Fruit fly (Drosophila melanogaster) whole organism, embryonic: ENCODE results near the gene Cchl.
A peak's percentile ranks its signal among the peaks of the same experiment; 100 is the strongest.

ENCODE experiments used
- Ada2b ChIP-seq: fragments of 200-800 bp; sonication (Bioruptor generic); IDR thresholded peaks from 2 replicates; pipeline ENCODE4 v1.3.6; 2022; ENCODE audit warnings: missing biosample characterization, missing genetic modification characterization
- Atf6 ChIP-seq: fragments of 200-800 bp; sonication (Bioruptor generic); IDR thresholded peaks from 2 replicates; pipeline ENCODE4 v1.3.6; 2022; ENCODE audit warnings: missing biosample characterization, missing genetic modification characterization
- Bdp1 ChIP-seq: fragments of 200-800 bp; sonication (Bioruptor generic); optimal IDR thresholded peaks from 3 replicates; lab custom pipeline; 2016; ENCODE audit warnings: missing biosample characterization, missing genetic modification characterization
- Blimp-1 ChIP-seq: fragments of 200-800 bp; sonication (Bioruptor generic); optimal IDR thresholded peaks from 3 replicates; lab custom pipeline; 2018; ENCODE audit warnings: missing biosample characterization, missing genetic modification characterization, mild to moderate bottlenecking, moderate library complexity, missing genetic modification reagents
- CG10209 ChIP-seq: fragments of 200-800 bp; sonication (Bioruptor generic); optimal IDR thresholded peaks from 3 replicates; lab custom pipeline; 2017; ENCODE audit warnings: missing biosample characterization, mild to moderate bottlenecking, missing genetic modification characterization, missing genetic modification reagents
- CG1024 ChIP-seq: fragments of 200-800 bp; sonication (Bioruptor generic); IDR thresholded peaks from 2 replicates; pipeline ENCODE4 v1.3.6; 2022; ENCODE audit warnings: missing biosample characterization, missing genetic modification characterization
- CG10267 ChIP-seq: fragments of 200-800 bp; sonication (Bioruptor generic); optimal IDR thresholded peaks from 2 replicates; lab custom pipeline; 2018; ENCODE audit warnings: missing biosample characterization, mild to moderate bottlenecking, missing genetic modification characterization, moderate library complexity
- CG10462 ChIP-seq: fragments of 200-800 bp; sonication (Bioruptor generic); optimal IDR thresholded peaks from 2 replicates; lab custom pipeline; 2016; ENCODE audit warnings: missing biosample characterization, missing genetic modification characterization
- CG10543 ChIP-seq: fragments of 200-800 bp; sonication (Bioruptor generic); optimal IDR thresholded peaks from 3 replicates; lab custom pipeline; 2017; ENCODE audit warnings: missing biosample characterization, mild to moderate bottlenecking, missing genetic modification characterization, moderate library complexity
- CG1602 ChIP-seq: fragments of 200-800 bp; sonication (Bioruptor generic); optimal IDR thresholded peaks from 3 replicates; lab custom pipeline; 2016; ENCODE audit warnings: missing biosample characterization, missing genetic modification characterization
- CG17328 ChIP-seq: fragments of 200-800 bp; sonication (Bioruptor generic); IDR thresholded peaks from 2 replicates; pipeline ENCODE4 v1.3.6; 2022; ENCODE audit warnings: missing biosample characterization, missing genetic modification characterization
- CG17612 ChIP-seq: fragments of 200-800 bp; sonication (Bioruptor generic); IDR thresholded peaks from 2 replicates; pipeline ENCODE4 v1.3.6; 2022; ENCODE audit warnings: missing biosample characterization, missing genetic modification characterization
- CG1792 ChIP-seq: fragments of 200-800 bp; sonication (Bioruptor generic); optimal IDR thresholded peaks from 2 replicates; lab custom pipeline; 2016; ENCODE audit warnings: missing biosample characterization, missing genetic modification characterization
- CG2116 ChIP-seq: fragments of 200-800 bp; sonication (Bioruptor generic); optimal IDR thresholded peaks from 3 replicates; lab custom pipeline; 2018; ENCODE audit warnings: missing biosample characterization, mild to moderate bottlenecking, missing genetic modification characterization
- CG2129 ChIP-seq: fragments of 200-800 bp; sonication (Bioruptor generic); IDR thresholded peaks from 2 replicates; pipeline ENCODE4 v1.3.6; 2022; ENCODE audit warnings: missing biosample characterization, missing genetic modification characterization; ENCODE audit not compliant: partially characterized antibody
- CG2712 ChIP-seq: fragments of 200-800 bp; optimal IDR thresholded peaks from 3 replicates; lab custom pipeline; 2019; ENCODE audit warnings: missing biosample characterization, mild to moderate bottlenecking, missing genetic modification characterization, moderate library complexity
- CG32772 ChIP-seq: fragments of 200-800 bp; sonication (Bioruptor generic); IDR thresholded peaks from 2 replicates; pipeline ENCODE4 v1.3.6; 2022; ENCODE audit warnings: missing biosample characterization, missing genetic modification characterization
- CG3281 ChIP-seq: fragments of 200-800 bp; sonication (Bioruptor generic); optimal IDR thresholded peaks from 3 replicates; lab custom pipeline; 2017; ENCODE audit warnings: missing biosample characterization, mild to moderate bottlenecking, missing genetic modification characterization
- CG4282 ChIP-seq: fragments of 200-800 bp; sonication (Bioruptor generic); optimal IDR thresholded peaks from 2 replicates; lab custom pipeline; 2016; ENCODE audit warnings: missing biosample characterization, missing genetic modification characterization
- CG5245 ChIP-seq: fragments of 200-800 bp; sonication (Bioruptor generic); optimal IDR thresholded peaks from 3 replicates; lab custom pipeline; 2016; ENCODE audit warnings: missing biosample characterization, missing genetic modification characterization
- CG6654 ChIP-seq: fragments of 200-800 bp; sonication (Bioruptor generic); optimal IDR thresholded peaks from 2 replicates; lab custom pipeline; 2017; ENCODE audit warnings: missing biosample characterization, mild to moderate bottlenecking, missing genetic modification characterization
- CG6765 ChIP-seq: fragments of 200-800 bp; sonication (Bioruptor generic); optimal IDR thresholded peaks from 3 replicates; lab custom pipeline; 2017; ENCODE audit warnings: missing biosample characterization, mild to moderate bottlenecking, missing genetic modification characterization
- CG8765 ChIP-seq: fragments of 200-800 bp; sonication (Bioruptor generic); IDR thresholded peaks from 2 replicates; pipeline ENCODE4 v1.3.6; 2022; ENCODE audit warnings: missing biosample characterization, missing genetic modification characterization
- CG8924 ChIP-seq: fragments of 200-800 bp; optimal IDR thresholded peaks from 3 replicates; lab custom pipeline; 2019; ENCODE audit warnings: missing biosample characterization, mild to moderate bottlenecking, missing genetic modification characterization, moderate library complexity
- E2f2 ChIP-seq: fragments of 200-800 bp; sonication (Bioruptor generic); IDR thresholded peaks from 2 replicates; pipeline ENCODE4 v1.3.6; 2022; ENCODE audit warnings: missing biosample characterization, missing genetic modification characterization
- Hmr ChIP-seq: fragments of 200-800 bp; sonication (Bioruptor generic); optimal IDR thresholded peaks from 3 replicates; lab custom pipeline; 2017; ENCODE audit warnings: mild to moderate bottlenecking, missing biosample characterization, missing genetic modification reagents, missing genetic modification characterization
- Med ChIP-seq: fragments of 200-800 bp; sonication (Bioruptor generic); peaks from one replicate; lab custom pipeline; 2016; ENCODE audit warnings: missing biosample characterization, missing genetic modification characterization, mild to moderate bottlenecking, inconsistent platforms, moderate library complexity
- Mrtf ChIP-seq: fragments of 200-800 bp; sonication (Bioruptor generic); IDR thresholded peaks from 3 replicates; pipeline ENCODE4 v1.3.6; 2022; ENCODE audit warnings: missing biosample characterization, missing genetic modification characterization
- Sry-δ ChIP-seq: fragments of 200-800 bp; sonication (Bioruptor generic); optimal IDR thresholded peaks from 2 replicates; lab custom pipeline; 2016; ENCODE audit warnings: missing biosample characterization, missing genetic modification characterization
- Taf1 ChIP-seq: fragments of 200-800 bp; sonication (Bioruptor generic); IDR thresholded peaks from 2 replicates; pipeline ENCODE4 v1.3.6; 2022; ENCODE audit warnings: missing biosample characterization, missing genetic modification characterization
- cad ChIP-seq: fragments of >200 bp; optimal IDR thresholded peaks from 2 replicates; lab custom pipeline; 2017; ENCODE audit warnings: missing biosample characterization, missing genetic modification characterization
- esg ChIP-seq: fragments of 200-800 bp; sonication (Bioruptor generic); conservative IDR thresholded peaks from 2 replicates; pipeline ENCODE4 v1.3.6; 2022; ENCODE audit warnings: missing biosample characterization, missing genetic modification characterization
- gcm ChIP-seq: fragments of 200-800 bp; sonication (Bioruptor generic); optimal IDR thresholded peaks from 2 replicates; lab custom pipeline; 2019; ENCODE audit warnings: missing biosample characterization, mild to moderate bottlenecking, missing genetic modification characterization, moderate library complexity
- gsb-n ChIP-seq: fragments of 200-800 bp; sonication (Bioruptor generic); optimal IDR thresholded peaks from 3 replicates; lab custom pipeline; 2018; ENCODE audit warnings: missing biosample characterization, mild to moderate bottlenecking, missing genetic modification characterization
- hth ChIP-seq: fragments of >200 bp; optimal IDR thresholded peaks from 2 replicates; lab custom pipeline; 2017; ENCODE audit warnings: inconsistent platforms
- ken ChIP-seq: fragments of 200-800 bp; sonication (Bioruptor generic); IDR thresholded peaks from 3 replicates; pipeline ENCODE4 v1.3.6; 2022; ENCODE audit warnings: missing biosample characterization, missing genetic modification characterization
- lmd ChIP-seq: fragments of 200-800 bp; sonication (Bioruptor generic); IDR thresholded peaks from 2 replicates; pipeline ENCODE4 v1.3.6; 2022; ENCODE audit warnings: missing biosample characterization, missing genetic modification characterization
- lola ChIP-seq, 3 experiments: fragments of >200 bp in 2 of 3; fragments of 200-800 bp in 1 of 3; sonication (Bioruptor generic) in 1 of 3; optimal IDR thresholded peaks; 2 replicates each; lab custom pipeline; 2017 to 2019; ENCODE audit warnings: missing biosample characterization in 3 of 3, missing genetic modification characterization in 3 of 3, mild to moderate bottlenecking in 1 of 3, moderate library complexity in 1 of 3
- onecut ChIP-seq: fragments of 200-800 bp; sonication (Bioruptor generic); IDR thresholded peaks from 2 replicates; pipeline ENCODE4 v1.3.6; 2022; ENCODE audit warnings: missing biosample characterization, missing genetic modification characterization
- pita ChIP-seq: fragments of 200-800 bp; sonication (Bioruptor generic); optimal IDR thresholded peaks from 2 replicates; lab custom pipeline; 2017; ENCODE audit warnings: missing biosample characterization, mild to moderate bottlenecking, missing genetic modification characterization
- pzg ChIP-seq: fragments of 200-800 bp; sonication (Bioruptor generic); optimal IDR thresholded peaks from 3 replicates; lab custom pipeline; 2018; ENCODE audit warnings: missing biosample characterization, mild to moderate bottlenecking, missing genetic modification characterization, moderate library complexity
- repo ChIP-seq: fragments of 200-800 bp; sonication (Bioruptor generic); optimal IDR thresholded peaks from 2 replicates; lab custom pipeline; 2016; ENCODE audit warnings: missing biosample characterization, missing genetic modification characterization
- sim ChIP-seq: fragments of 200-800 bp; sonication (Bioruptor generic); IDR thresholded peaks from 2 replicates; pipeline ENCODE4 v1.3.6; 2022; ENCODE audit warnings: missing biosample characterization, missing genetic modification characterization
- sr ChIP-seq: fragments of 200-800 bp; sonication (Bioruptor generic); IDR thresholded peaks from 3 replicates; pipeline ENCODE4 v1.3.6; 2022; ENCODE audit warnings: missing biosample characterization, missing genetic modification characterization
- tna ChIP-seq: fragments of 200-800 bp; sonication (Bioruptor generic); IDR thresholded peaks from 2 replicates; pipeline ENCODE4 v1.3.6; 2022; ENCODE audit warnings: missing biosample characterization, missing genetic modification characterization; ENCODE audit not compliant: partially characterized antibody
- trh ChIP-seq: fragments of 200-800 bp; sonication (Bioruptor generic); optimal IDR thresholded peaks from 2 replicates; lab custom pipeline; 2016; ENCODE audit warnings: missing biosample characterization, missing genetic modification characterization
- tx ChIP-seq: fragments of 200-800 bp; sonication (Bioruptor generic); optimal IDR thresholded peaks from 2 replicates; lab custom pipeline; 2016; ENCODE audit warnings: missing biosample characterization, missing genetic modification characterization
- unpg ChIP-seq: fragments of 200-800 bp; sonication (Bioruptor generic); optimal IDR thresholded peaks from 3 replicates; lab custom pipeline; 2018; ENCODE audit warnings: missing biosample characterization, mild to moderate bottlenecking, missing genetic modification characterization, moderate library complexity
- wdn ChIP-seq: fragments of 200-800 bp; sonication (Bioruptor generic); IDR thresholded peaks from 2 replicates; pipeline ENCODE4 v1.3.6; 2022; ENCODE audit warnings: missing biosample characterization, missing genetic modification characterization
- zf30C ChIP-seq: fragments of 200-800 bp; sonication (Bioruptor generic); optimal IDR thresholded peaks from 3 replicates; lab custom pipeline; 2018; ENCODE audit warnings: missing biosample characterization, mild to moderate bottlenecking, missing genetic modification characterization

The Cchl gene

DNA sequence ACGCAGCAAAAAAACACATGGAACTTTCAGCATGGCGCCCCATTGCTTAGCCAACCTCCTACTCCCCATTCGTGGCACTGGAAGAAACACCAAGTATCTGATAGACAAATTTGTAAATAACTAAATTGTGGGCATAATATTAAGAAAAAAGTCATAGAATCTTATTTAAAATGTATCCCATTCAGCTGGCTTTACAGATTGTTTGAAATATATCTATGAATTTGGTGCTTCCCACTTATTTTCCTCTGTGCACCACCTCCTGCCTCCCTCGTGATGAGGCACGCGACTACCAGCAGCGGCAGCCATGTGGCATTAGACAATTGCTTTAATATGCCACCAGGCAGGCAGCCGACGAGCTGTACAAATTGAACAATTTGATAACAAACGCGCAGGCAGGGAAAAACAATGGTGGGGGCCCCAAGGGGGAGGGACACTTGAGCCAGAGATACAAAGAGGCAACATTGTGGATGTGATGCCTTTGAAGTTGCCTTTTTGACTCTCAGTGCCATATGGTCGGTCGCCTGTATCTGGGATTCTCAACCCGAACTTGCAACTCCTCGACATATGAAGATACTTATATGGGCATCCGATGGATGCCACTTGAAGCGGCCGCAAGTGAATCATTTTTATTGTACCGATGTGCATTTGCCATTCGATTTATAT is 22.0 kb upstream of the Cchl start (continued):
- TF ChIP-seq lmd, result peak; percentile 79
- peak; percentile 51 for TF ChIP-seq CG1024 (GFP tag; lab: Robert Waterston, UW)
- peak; percentile 86 for TF ChIP-seq Blimp-1
- TF ChIP-seq pita (GFP tag; lab: Kevin White, UChicago), result no peak
- TF ChIP-seq sr, result no peak; the same call in 2 of the 3 replicates
- TF ChIP-seq Hmr, result peak; percentile 88
- peak; percentile 56 for TF ChIP-seq CG10462
- peak; percentile 82 for TF ChIP-seq CG1792 (GFP tag; lab: Kevin White, UChicago)
- peak; percentile 66; the same call in 1 of the 2 replicates for TF ChIP-seq CG8765 (GFP tag; lab: Robert Waterston, UW)
- peak; percentile 87 for TF ChIP-seq unpg
- TF ChIP-seq CG17612 (GFP tag; lab: Robert Waterston, UW), result no peak
- TF ChIP-seq tna, result no peak
- TF ChIP-seq CG10209 (GFP tag; lab: Kevin White, UChicago), result peak; percentile 75
- peak; percentile 82 for TF ChIP-seq CG8924 (tag; lab: Kevin White, UChicago)
- peak; percentile 52 for TF ChIP-seq Bdp1
- TF ChIP-seq CG32772 (GFP tag; lab: Robert Waterston, UW), result peak; percentile 81
- no peak for TF ChIP-seq pzg
- peak; percentile 70 for TF ChIP-seq wdn (GFP tag; lab: Robert Waterston, UW)
- peak; percentile 41 for TF ChIP-seq CG2116 (GFP tag; lab: Kevin White, UChicago)
- peak; percentile 75 for TF ChIP-seq CG17328 (GFP tag; lab: Robert Waterston, UW)
- TF ChIP-seq CG2712 (tag; lab: Kevin White, UChicago), result peak; percentile 88
- TF ChIP-seq tx (GFP tag; lab: Kevin White, UChicago), result peak; percentile 66
- peak; percentile 73 for TF ChIP-seq esg (GFP tag; lab: Robert Waterston, UW)
- TF ChIP-seq gsb-n, result peak; percentile 67
- TF ChIP-seq CG5245 (GFP tag; lab: Kevin White, UChicago), result peak; percentile 62
- peak; percentile 81 for TF ChIP-seq gcm (GFP tag; lab: Kevin White, UChicago)
- TF ChIP-seq Med (GFP tag; lab: Kevin White, UChicago), result peak; percentile 97
- peak; percentile 32 for TF ChIP-seq trh
- peak; percentile 56 for TF ChIP-seq E2f2 (GFP tag; lab: Robert Waterston, UW)
- no peak for TF ChIP-seq cad (GFP tag; lab: Kevin White, UChicago)
- peak; percentile 80 for TF ChIP-seq sim
- peak; percentile 16 for TF ChIP-seq CG6654 (GFP tag; lab: Kevin White, UChicago)
- peak in 1 of 3 experiments; percentile 58 for TF ChIP-seq lola (GFP tag; optimal IDR thresholded peaks at IDR 0.05; lab: Kevin White, UChicago)
- TF ChIP-seq CG10267 (tag; lab: Kevin White, UChicago), result peak; percentile 70
- peak; percentile 45 for TF ChIP-seq repo (GFP tag; lab: Kevin White, UChicago)
- peak; percentile 75 for TF ChIP-seq zf30C
- TF ChIP-seq ken (GFP tag; lab: Robert Waterston, UW), result peak; percentile 82
- TF ChIP-seq Ada2b, result peak; percentile 83
- peak; percentile 32 for TF ChIP-seq Sry-δ
- TF ChIP-seq CG2129 (GFP tag; lab: Robert Waterston, UW), result no peak
- TF ChIP-seq CG10543 (GFP tag; lab: Kevin White, UChicago), result peak; percentile 53
- TF ChIP-seq CG1602 (GFP tag; lab: Kevin White, UChicago), result peak; percentile 67
- TF ChIP-seq Mrtf (GFP tag; lab: Robert Waterston, UW), result peak; percentile 62; the same call in 1 of the 3 replicates
- peak; percentile 81 for TF ChIP-seq Atf6 (GFP tag; lab: Robert Waterston, UW)
- no peak for TF ChIP-seq CG4282 (GFP tag; lab: Kevin White, UChicago)
- TF ChIP-seq onecut (GFP tag; lab: Robert Waterston, UW), result peak; percentile 75
- peak; percentile 54 for TF ChIP-seq CG6765 (GFP tag; lab: Kevin White, UChicago)
- peak; percentile 61 for TF ChIP-seq Taf1 (GFP tag; lab: Robert Waterston, UW)
- TF ChIP-seq hth (lab: Kevin White, UChicago), result no peak
- peak; percentile 71 for TF ChIP-seq CG3281 (GFP tag; lab: Kevin White, UChicago)
